Worm (Caenorhabditis elegans) whole organism, L4 larva: Measurements from ENCODE around the gene F47E1.2.

Source experiments
- F26F4.8 ChIP-seq: fragments of 200-800 bp; sonication (Bioruptor generic); conservative IDR thresholded peaks from 2 replicates; pipeline ENCODE4 v1.3.6; 2022; ENCODE audit warnings: missing genetic modification characterization, missing compliant biosample characterization
- R02D3.7 ChIP-seq: fragments of 150-350 bp; sonication (generic microtip); optimal IDR thresholded peaks from 3 replicates; lab custom pipeline; 2014; ENCODE audit warnings: missing biosample characterization, missing genetic modification characterization
- Y5F2A.4 ChIP-seq: fragments of 200-800 bp; sonication (Bioruptor generic); optimal IDR thresholded peaks from 2 replicates; lab custom pipeline; 2018; ENCODE audit warnings: mild to moderate bottlenecking, missing genetic modification characterization, missing compliant biosample characterization
- Y75B8A.6 ChIP-seq: fragments of 200-800 bp; sonication (Bioruptor generic); IDR thresholded peaks from 2 replicates; pipeline ENCODE4 v1.3.6; 2022; ENCODE audit warnings: missing genetic modification reagents, missing genetic modification characterization, missing compliant biosample characterization
- aha-1 ChIP-seq: fragments of 150-350 bp; peaks from one replicate; lab custom pipeline; 2014; ENCODE audit warnings: missing biosample characterization, missing genetic modification characterization
- ceh-62 ChIP-seq: sonication (generic microtip); optimal IDR thresholded peaks from 2 replicates; lab custom pipeline; 2017; ENCODE audit warnings: missing biosample characterization, missing genetic modification characterization
- daf-12 ChIP-seq: fragments of 150-350 bp; optimal IDR thresholded peaks from 2 replicates; lab custom pipeline; 2014; ENCODE audit warnings: missing biosample characterization, missing genetic modification reagents, missing genetic modification characterization
- daf-16 ChIP-seq, 3 experiments: sonication (generic microtip); optimal IDR thresholded peaks; 2 replicates each; lab custom pipeline; 2016 to 2017; ENCODE audit warnings: missing genetic modification characterization in 3 of 3, missing genetic modification reagents in 3 of 3, mild to moderate bottlenecking in 2 of 3, missing compliant biosample characterization in 2 of 3, missing biosample characterization in 1 of 3, moderate library complexity in 1 of 3
- dmd-6 ChIP-seq: fragments of 200-800 bp; sonication (Bioruptor generic); IDR thresholded peaks from 2 replicates; pipeline ENCODE4 v1.3.6; 2022; ENCODE audit warnings: missing genetic modification reagents, missing genetic modification characterization, missing compliant biosample characterization
- duxl-1 ChIP-seq: sonication (generic microtip); optimal IDR thresholded peaks from 2 replicates; lab custom pipeline; 2016; ENCODE audit warnings: mild to moderate bottlenecking, missing genetic modification characterization, moderate library complexity, missing compliant biosample characterization; ENCODE audit not compliant: poor library complexity
- dve-1 ChIP-seq: sonication (generic microtip); optimal IDR thresholded peaks from 2 replicates; lab custom pipeline; 2017; ENCODE audit warnings: antibody characterized with exemption, mild to moderate bottlenecking, missing genetic modification characterization, missing compliant biosample characterization; ENCODE audit not compliant: insufficient read depth
- fkh-10 ChIP-seq: fragments of 150-350 bp; optimal IDR thresholded peaks from 2 replicates; lab custom pipeline; 2014; ENCODE audit warnings: missing biosample characterization, missing genetic modification reagents, missing genetic modification characterization
- hif-1 ChIP-seq, 2 experiments: sonication (generic microtip); optimal IDR thresholded peaks; 2 replicates each; lab custom pipeline; 2016 to 2017; ENCODE audit warnings: missing compliant biosample characterization in 2 of 2, missing genetic modification characterization in 2 of 2, missing genetic modification reagents in 2 of 2, missing genotype in 2 of 2, mild to moderate bottlenecking in 1 of 2
- hlh-11 ChIP-seq: fragments of 200-800 bp; sonication (Bioruptor generic); optimal IDR thresholded peaks from 2 replicates; lab custom pipeline; 2018; ENCODE audit warnings: mild to moderate bottlenecking, missing genetic modification characterization, missing compliant biosample characterization
- hlh-30 ChIP-seq: sonication (generic microtip); optimal IDR thresholded peaks from 2 replicates; lab custom pipeline; 2017; ENCODE audit warnings: antibody characterized with exemption, mild to moderate bottlenecking, missing genetic modification characterization, missing compliant biosample characterization; ENCODE audit not compliant: insufficient read depth
- hmg-1.1 ChIP-seq: fragments of 200-800 bp; sonication (Bioruptor generic); IDR thresholded peaks from 2 replicates; pipeline ENCODE4 v1.3.6; 2022; ENCODE audit warnings: missing genetic modification reagents, missing genetic modification characterization, missing compliant biosample characterization
- lin-13 ChIP-seq: fragments of 150-350 bp; optimal IDR thresholded peaks from 2 replicates; lab custom pipeline; 2014; ENCODE audit warnings: missing biosample characterization, missing genetic modification reagents, missing genetic modification characterization
- mdl-1 ChIP-seq, 2 experiments: fragments of 150-350 bp in 1 of 2; sonication (generic microtip) in 1 of 2; optimal IDR thresholded peaks; 2 replicates each; lab custom pipeline; 2014 to 2017; ENCODE audit warnings: missing biosample characterization in 2 of 2, missing genetic modification characterization in 2 of 2
- mep-1 ChIP-seq: fragments of 150-350 bp; sonication (generic microtip); optimal IDR thresholded peaks from 3 replicates; lab custom pipeline; 2014; ENCODE audit warnings: missing biosample characterization, missing genetic modification characterization
- mes-2 ChIP-seq: sonication (generic microtip); optimal IDR thresholded peaks from 2 replicates; lab custom pipeline; 2016; ENCODE audit warnings: missing genotype, mild to moderate bottlenecking, missing genetic modification characterization, missing compliant biosample characterization; ENCODE audit not compliant: poor library complexity, severe bottlenecking
- mxl-3 ChIP-seq: fragments of 200-800 bp; sonication (Bioruptor generic); optimal IDR thresholded peaks from 2 replicates; lab custom pipeline; 2018; ENCODE audit warnings: mild to moderate bottlenecking, missing genetic modification characterization, missing compliant biosample characterization
- nhr-111 ChIP-seq: fragments of 200-800 bp; sonication (Bioruptor generic); optimal IDR thresholded peaks from 2 replicates; lab custom pipeline; 2018; ENCODE audit warnings: mild to moderate bottlenecking, missing genetic modification characterization, missing compliant biosample characterization
- nhr-28 ChIP-seq: fragments of 150-350 bp; optimal IDR thresholded peaks from 2 replicates; lab custom pipeline; 2014; ENCODE audit warnings: missing biosample characterization, missing genetic modification characterization
- nhr-6 ChIP-seq: fragments of 150-350 bp; optimal IDR thresholded peaks from 2 replicates; lab custom pipeline; 2014; ENCODE audit warnings: missing biosample characterization, missing genetic modification characterization
- pha-4 ChIP-seq, 2 experiments: fragments of 150-350 bp in 1 of 2; fragments of 200-800 bp in 1 of 2; sonication (Bioruptor generic) in 1 of 2; IDR thresholded peaks in 1 of 2; optimal IDR thresholded peaks in 1 of 2; 2 replicates each; pipeline versions ENCODE4 v1.3.6 to Lab custom; 2014 to 2022; ENCODE audit warnings: missing genetic modification characterization in 2 of 2, missing genetic modification reagents in 2 of 2, missing biosample characterization in 1 of 2, missing compliant biosample characterization in 1 of 2
- rbr-2 ChIP-seq: sonication (generic microtip); optimal IDR thresholded peaks from 2 replicates; lab custom pipeline; 2016; ENCODE audit warnings: missing genotype, missing genetic modification characterization, missing compliant biosample characterization
- set-16 ChIP-seq: fragments of 200-800 bp; sonication (Bioruptor generic); IDR thresholded peaks from 2 replicates; pipeline ENCODE4 v1.3.6; 2022; ENCODE audit warnings: missing genetic modification reagents, missing genetic modification characterization, missing compliant biosample characterization
- tag-97 ChIP-seq: fragments of 200-800 bp; sonication (Bioruptor generic); IDR thresholded peaks from 2 replicates; pipeline ENCODE4 v1.3.6; 2022; ENCODE audit warnings: missing genetic modification characterization, missing compliant biosample characterization
- unc-130 ChIP-seq: sonication (generic microtip); optimal IDR thresholded peaks from 2 replicates; lab custom pipeline; 2016; ENCODE audit warnings: missing genetic modification reagents, missing genetic modification characterization, missing compliant biosample characterization
- unc-39 ChIP-seq: sonication (generic microtip); optimal IDR thresholded peaks from 2 replicates; lab custom pipeline; 2017; ENCODE audit warnings: missing biosample characterization, missing genetic modification characterization
- unc-62 ChIP-seq, 3 experiments: fragments of 150-350 bp in 1 of 3; sonication (generic microtip); optimal IDR thresholded peaks in 2 of 3; peaks in 1 of 3; 1 replicate in 1 of 3; 2 replicates in 2 of 3; lab custom pipeline; 2014 to 2017; ENCODE audit warnings: missing biosample characterization in 3 of 3, missing genetic modification characterization in 3 of 3, missing genetic modification reagents in 3 of 3, missing genotype in 1 of 3
- zag-1 ChIP-seq: fragments of 150-350 bp; optimal IDR thresholded peaks from 2 replicates; lab custom pipeline; 2014; ENCODE audit warnings: missing biosample characterization, missing genetic modification characterization

Gene F47E1.2

DNA sequence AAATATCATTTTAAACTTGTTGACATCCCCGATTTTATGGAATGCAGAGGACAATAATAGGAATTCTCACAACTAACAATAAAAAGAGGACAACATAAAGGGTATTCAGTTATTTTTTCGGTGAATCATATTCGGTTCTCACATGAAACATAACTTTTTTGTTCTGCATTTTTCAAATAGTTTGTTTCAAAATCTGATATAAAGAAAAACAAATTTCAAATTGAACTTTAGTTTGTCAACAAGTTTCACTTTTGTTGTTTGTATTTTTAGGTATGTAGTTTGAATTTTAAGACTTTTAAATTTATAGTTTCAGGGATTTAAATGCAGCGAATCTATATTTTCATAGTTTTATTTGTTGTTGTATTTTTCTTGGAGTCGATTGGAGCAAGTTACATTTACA, 5.1 kb downstream of the F47E1.2 start, which contains the start of gene F47E1.4:
Gene F47E1.4, plus strand, starts transcription at position 301 of the 400 bp plus-strand sequence.
- TF ChIP-seq nhr-111 (no peak), aha-1 (peak; percentile 52)

DNA sequence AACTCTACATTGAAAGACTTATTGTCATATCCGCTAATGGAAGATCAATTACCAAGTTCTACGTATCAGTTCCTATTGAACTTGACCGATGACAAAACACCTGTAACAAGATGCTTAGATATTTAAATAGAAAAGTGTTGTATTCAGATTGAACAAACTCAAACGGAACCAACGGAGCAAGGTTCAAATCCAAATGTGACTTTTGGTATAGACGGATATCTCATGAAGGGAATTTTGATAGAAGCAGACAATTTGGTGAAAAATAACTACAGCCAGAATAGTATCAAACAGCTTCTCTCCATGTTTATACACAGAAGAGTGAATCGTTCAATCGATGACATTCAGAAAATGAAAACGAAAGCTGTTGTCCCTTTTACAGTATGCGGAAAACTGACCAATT, 6.0 kb downstream of the F47E1.2 start:
- TF ChIP-seq unc-62 (GFP tag; optimal IDR thresholded peaks at IDR 0.05 in 1 of 2; lab: Kevin White, UChicago) (peak in 1 of 2 experiments; percentile 91), unc-62 (tag; optimal IDR thresholded peaks at IDR 0.05; lab: Kevin White, UChicago) (no peak), dve-1 (tag; lab: Kevin White, UChicago) (no peak)

DNA sequence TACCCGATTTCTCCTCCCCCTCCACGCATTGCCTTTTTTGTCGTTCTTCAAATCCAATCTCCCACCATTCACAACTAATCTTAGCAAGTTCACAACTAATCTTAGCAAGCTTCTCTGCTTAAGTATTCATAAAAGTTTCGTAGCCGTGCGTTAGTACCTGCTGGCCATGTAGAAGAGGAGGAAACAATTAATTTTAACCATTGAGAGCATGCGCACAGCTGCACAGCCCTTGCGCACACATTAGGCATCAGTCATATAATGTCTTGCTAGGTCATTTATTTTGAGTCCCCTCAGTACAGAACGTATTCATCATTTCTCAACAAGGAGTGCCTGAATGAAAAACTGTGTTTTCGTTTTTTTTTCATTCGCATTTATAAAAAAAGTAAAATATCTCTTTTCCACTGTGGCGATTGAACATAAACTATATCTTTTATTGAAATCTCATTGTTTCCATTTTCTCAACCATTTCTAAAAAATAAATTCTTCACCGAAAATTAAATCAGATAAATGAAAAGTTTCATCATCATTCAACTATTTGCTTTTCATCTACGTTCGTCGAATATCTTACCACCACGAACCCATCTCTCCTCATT, 9.9 kb downstream of the F47E1.2 start:
- no peak for TF ChIP-seq set-16 (GFP tag; lab: Robert Waterston, UW)
- no peak for TF ChIP-seq unc-130 (GFP tag; lab: Kevin White, UChicago)
- no peak for TF ChIP-seq ceh-62 (tag; lab: Kevin White, UChicago)
- TF ChIP-seq unc-62 (GFP tag; optimal IDR thresholded peaks at IDR 0.05 in 1 of 2; lab: Kevin White, UChicago), result peak in 1 of 2 experiments; percentile 95
- no peak for TF ChIP-seq unc-62 (tag; optimal IDR thresholded peaks at IDR 0.05; lab: Kevin White, UChicago)
- no peak for TF ChIP-seq duxl-1 (tag; lab: Kevin White, UChicago)
- no peak for TF ChIP-seq Y75B8A.6

DNA sequence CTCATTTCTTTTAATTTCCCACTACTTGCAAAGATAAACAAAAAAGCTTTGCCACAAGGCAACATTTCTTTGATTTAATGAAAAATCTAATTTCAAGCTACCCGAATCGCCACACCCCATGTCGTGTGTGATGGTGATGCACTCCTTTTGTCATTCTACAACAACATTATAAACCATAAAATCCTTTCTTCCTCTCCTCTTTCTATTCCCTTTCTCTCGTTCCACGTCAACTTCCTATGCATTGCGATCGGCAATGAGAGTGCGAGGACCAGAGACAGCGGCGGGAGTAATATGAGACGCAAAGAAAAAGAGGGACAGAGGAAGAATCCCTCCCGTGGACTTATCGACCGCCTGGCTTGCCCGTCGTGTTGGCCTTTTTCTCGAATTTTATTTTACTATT, 10.6 kb downstream of the F47E1.2 start:
- peak; percentile 39 for TF ChIP-seq lin-13 (GFP tag; lab: Kevin White, UChicago)
- peak; percentile 67 for TF ChIP-seq hmg-1.1
- peak; percentile 47 for TF ChIP-seq nhr-6
- TF ChIP-seq dve-1 (tag; lab: Kevin White, UChicago), result peak; percentile 54
- TF ChIP-seq unc-62 (GFP tag; optimal IDR thresholded peaks at IDR 0.05 in 1 of 2; lab: Kevin White, UChicago), result peak in 1 of 2 experiments; percentile 89
- no peak for TF ChIP-seq unc-62 (tag; optimal IDR thresholded peaks at IDR 0.05; lab: Kevin White, UChicago)
- no peak for TF ChIP-seq tag-97 (GFP tag; lab: Robert Waterston, UW)
- no peak for TF ChIP-seq unc-39 (tag; lab: Kevin White, UChicago)
- peak; percentile 42 for TF ChIP-seq hlh-30 (tag; lab: Kevin White, UChicago)
- peak; percentile 28; the same call in 1 of the 2 replicates for TF ChIP-seq dmd-6 (GFP tag; lab: Robert Waterston, UW)
- peak; percentile 56 for TF ChIP-seq hlh-11 (tag; lab: Kevin White, UChicago)
- TF ChIP-seq R02D3.7 (tag; lab: Kevin White, UChicago), result no peak
- no peak for TF ChIP-seq pha-4 (GFP tag; IDR thresholded peaks at IDR 0.05; lab: Robert Waterston, UW)
- TF ChIP-seq pha-4 (tag; optimal IDR thresholded peaks at IDR 0.05; lab: Kevin White, UChicago), result peak; percentile 70
- peak; percentile 22 for TF ChIP-seq rbr-2 (tag; lab: Kevin White, UChicago)
- TF ChIP-seq mdl-1 (tag; optimal IDR thresholded peaks at IDR 0.05; lab: Kevin White, UChicago), result peak in 1 of 2 experiments; percentile 63
- peak; percentile 82 for TF ChIP-seq mep-1 (tag; lab: Kevin White, UChicago)
- peak; percentile 22 for TF ChIP-seq fkh-10 (GFP tag; lab: Kevin White, UChicago)
- TF ChIP-seq F26F4.8 (GFP tag; lab: Robert Waterston, UW), result no peak
- no peak for TF ChIP-seq nhr-111
- TF ChIP-seq nhr-28 (tag; lab: Kevin White, UChicago), result peak; percentile 61
- no peak for TF ChIP-seq zag-1 (tag; lab: Kevin White, UChicago)
- peak; percentile 70 for TF ChIP-seq mes-2 (tag; lab: Kevin White, UChicago)
- TF ChIP-seq mxl-3 (GFP tag; lab: Kevin White, UChicago), result peak; percentile 37

DNA sequence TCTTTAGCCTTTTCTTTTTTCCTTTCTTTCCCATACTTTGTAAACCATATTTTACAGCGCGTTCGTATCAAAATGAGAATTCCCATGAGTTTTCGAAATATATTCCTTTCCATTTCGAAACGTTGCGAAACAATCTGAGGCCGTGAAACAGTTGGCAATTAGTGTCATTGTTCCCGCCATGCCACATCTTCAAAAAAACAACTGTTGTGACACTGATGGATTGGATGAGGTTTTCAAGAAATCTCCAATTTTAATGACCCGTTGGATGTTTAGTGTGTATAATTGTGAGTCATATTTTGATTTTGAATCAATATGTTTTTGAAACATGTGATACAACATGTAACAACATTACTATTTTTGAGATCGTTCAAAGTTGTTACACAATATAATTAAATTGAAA, 11.6 kb downstream of the F47E1.2 start:
- no peak for TF ChIP-seq daf-12 (tag; lab: Kevin White, UChicago)
- TF ChIP-seq daf-16 (GFP tag; optimal IDR thresholded peaks at IDR 0.05; lab: Kevin White, UChicago), result peak in 1 of 2 experiments; percentile 0
- TF ChIP-seq daf-16 (tag; optimal IDR thresholded peaks at IDR 0.05; lab: Kevin White, UChicago), result no peak
- peak in 1 of 2 experiments; percentile 91 for TF ChIP-seq unc-62 (GFP tag; optimal IDR thresholded peaks at IDR 0.05 in 1 of 2; lab: Kevin White, UChicago)
- TF ChIP-seq unc-62 (tag; optimal IDR thresholded peaks at IDR 0.05; lab: Kevin White, UChicago), result no peak
- TF ChIP-seq hif-1 (tag; optimal IDR thresholded peaks at IDR 0.05; lab: Kevin White, UChicago), result no peak
- no peak for TF ChIP-seq mxl-3 (GFP tag; lab: Kevin White, UChicago)
- TF ChIP-seq aha-1, result no peak
- no peak for TF ChIP-seq unc-39 (tag; lab: Kevin White, UChicago)
- no peak for TF ChIP-seq nhr-6
- TF ChIP-seq Y5F2A.4, result no peak
- peak; percentile 0 for TF ChIP-seq hlh-11 (tag; lab: Kevin White, UChicago)
